Fruit fly (Drosophila melanogaster) S2 (cell line): ENCODE data around the gene I-2.

Source experiments
- CG8478 ChIP-seq: fragments of >200 bp; optimal IDR thresholded peaks from 2 replicates; lab custom pipeline; 2018
- CTCF ChIP-seq, 2 experiments: fragments of >200 bp; optimal IDR thresholded peaks; 2 replicates each; lab custom pipeline; 2018

dm6 chr3L:9848744-9849143 lies 12.1 kb upstream of the I-2 start:
- no peak for TF ChIP-seq CG8478
- no peak for TF ChIP-seq CTCF (optimal IDR thresholded peaks at IDR 0.05; lab: Kevin White, UChicago)
